Fruit fly (Drosophila melanogaster): ENCODE data around the gene SH3PX1.

SH3PX1 gene

dm6 chr3L:9726707-9727106 is 13.1 kb upstream of the SH3PX1 start, which contains the start of gene Naa60:
TSS of gene Naa60 (plus strand) at chr3L:9726895.
- TF ChIP-seq CG8319 (GFP tag; optimal IDR thresholded peaks at IDR 0.05) (no peak), CG32006 (GFP tag; optimal IDR thresholded peaks at IDR 0.05) (no peak), Ets96B (tag; optimal IDR thresholded peaks at IDR 0.05) (no peak), Sox15 (GFP tag; optimal IDR thresholded peaks at IDR 0.05) (no peak), fd85E (GFP tag; optimal IDR thresholded peaks at IDR 0.05) (no peak), svp (GFP tag) (no peak), pdm3 (GFP tag; optimal IDR thresholded peaks at IDR 0.05) (no peak), fkh (GFP tag; optimal IDR thresholded peaks at IDR 0.05) (no peak), acj6 (GFP tag; optimal IDR thresholded peaks at IDR 0.05) (no peak)

DNA sequence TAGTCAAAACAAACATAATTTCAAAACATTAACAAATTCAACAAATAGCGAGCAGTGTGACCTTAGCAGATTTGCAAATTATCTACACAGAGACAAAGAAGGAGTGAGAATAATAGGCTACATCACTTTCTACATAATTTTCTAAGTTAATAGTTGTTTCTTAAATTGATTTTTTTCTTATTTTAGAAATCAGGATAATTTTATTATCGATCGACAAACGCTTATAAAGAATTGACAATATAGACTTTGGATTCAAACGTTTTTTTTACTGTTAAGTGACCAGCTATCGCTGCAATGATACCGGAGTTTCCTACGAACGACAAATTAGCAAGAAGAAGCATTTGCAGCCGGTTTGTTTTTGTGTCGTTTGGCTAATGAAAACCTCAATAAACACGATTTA is 9.5 kb upstream of the SH3PX1 start, which contains the start of the genes nbs and defl:
Gene nbs, minus strand, starts transcription at position 87 of the 400 bp plus-strand sequence.
Gene defl, plus strand, starts transcription at position 316 of the 400 bp plus-strand sequence.
- TF ChIP-seq CG31627 (GFP tag; optimal IDR thresholded peaks at IDR 0.05) (peak; percentile 75), Gug (GFP tag; IDR thresholded peaks at IDR 0.05) (peak; percentile 55), Lpt (GFP tag; optimal IDR thresholded peaks at IDR 0.05) (peak; percentile 26), cyc (GFP tag; optimal IDR thresholded peaks at IDR 0.05) (peak; percentile 70), lz (GFP tag; optimal IDR thresholded peaks at IDR 0.05) (peak; percentile 70), CG7368 (GFP tag; optimal IDR thresholded peaks at IDR 0.05) (no peak), eg (GFP tag; IDR thresholded peaks at IDR 0.05) (peak; percentile 80), Sox15 (GFP tag; optimal IDR thresholded peaks at IDR 0.05) (peak; percentile 46), CG15336 (GFP tag; IDR thresholded peaks at IDR 0.05) (peak; percentile 30; the same call in 1 of the 2 replicates), CG11294 (GFP tag; IDR thresholded peaks at IDR 0.05) (peak; percentile 16; the same call in 1 of the 2 replicates), CG3032 (tag; optimal IDR thresholded peaks at IDR 0.05) (peak; percentile 73), ss (GFP tag; optimal IDR thresholded peaks at IDR 0.05) (no peak), CG8119 (GFP tag; IDR thresholded peaks at IDR 0.05) (peak; percentile 36; the same call in 1 of the 3 replicates), CG8319 (GFP tag; optimal IDR thresholded peaks at IDR 0.05) (no peak), esn (GFP tag; optimal IDR thresholded peaks at IDR 0.05) (peak; percentile 78), Blimp-1 (GFP tag; optimal IDR thresholded peaks at IDR 0.05) (no peak)

DNA sequence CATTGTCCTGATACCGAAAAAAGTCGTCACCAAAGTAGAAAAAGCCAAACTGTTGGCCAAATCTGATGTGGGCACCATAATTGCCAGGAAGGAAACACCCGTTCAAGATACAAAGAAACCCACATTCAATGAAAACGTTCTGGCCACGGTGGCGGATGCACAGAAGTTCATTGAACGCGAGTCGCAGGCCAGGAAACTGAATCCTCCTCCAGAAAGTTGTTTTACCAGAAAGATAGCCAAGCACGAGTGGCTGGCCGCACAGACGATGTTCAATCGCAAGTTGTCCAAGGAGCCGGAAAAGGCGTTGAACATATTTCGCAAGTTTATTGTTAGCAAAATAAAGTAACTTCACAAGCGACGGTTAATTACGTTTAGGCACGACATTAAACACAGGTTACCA is 6.5 kb upstream of the SH3PX1 start:
- TF ChIP-seq Lpt (GFP tag; optimal IDR thresholded peaks at IDR 0.05) (no peak), CG8632 (GFP tag; optimal IDR thresholded peaks at IDR 0.05) (no peak), CG31627 (GFP tag; optimal IDR thresholded peaks at IDR 0.05) (no peak), CG11902 (GFP tag; optimal IDR thresholded peaks at IDR 0.05) (no peak), dac (GFP tag; optimal IDR thresholded peaks at IDR 0.05) (no peak), Smox (GFP tag; optimal IDR thresholded peaks at IDR 0.05) (no peak), net (GFP tag; optimal IDR thresholded peaks at IDR 0.05) (no peak), esn (GFP tag; optimal IDR thresholded peaks at IDR 0.05) (no peak), pdm3 (GFP tag; optimal IDR thresholded peaks at IDR 0.05) (no peak), ss (GFP tag; optimal IDR thresholded peaks at IDR 0.05) (no peak), CG6163 (GFP tag; IDR thresholded peaks at IDR 0.05) (no peak), spab (GFP tag; optimal IDR thresholded peaks at IDR 0.05) (no peak), CG6792 (GFP tag; optimal IDR thresholded peaks at IDR 0.05) (no peak), vri (GFP tag; optimal IDR thresholded peaks at IDR 0.05) (no peak), CG6854 (GFP tag; optimal IDR thresholded peaks at IDR 0.05) (no peak), Eip78C (GFP tag) (no peak), Ets96B (tag; optimal IDR thresholded peaks at IDR 0.05) (no peak), CG32006 (GFP tag; optimal IDR thresholded peaks at IDR 0.05) (no peak)

DNA sequence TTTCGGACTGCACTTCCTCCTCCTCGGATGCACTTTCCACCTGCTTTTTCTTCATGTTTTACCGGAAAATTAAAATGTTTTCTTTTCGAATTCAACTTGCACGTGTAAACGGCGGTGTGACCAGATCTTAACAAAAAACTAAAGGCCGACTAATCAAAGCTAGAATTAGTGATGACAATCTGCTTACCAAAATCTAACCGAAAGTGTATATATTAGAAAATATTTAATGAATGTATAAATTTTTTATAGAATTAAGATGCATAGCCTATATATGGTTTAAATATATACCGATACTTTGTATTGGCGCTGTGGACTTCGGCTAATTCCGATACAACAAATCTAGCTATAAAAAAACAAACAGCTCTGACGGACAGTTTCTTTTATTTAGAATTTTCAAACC is 5.3 kb upstream of the SH3PX1 start, which contains the start of the genes CG18178 and CG14174:
Gene CG18178, minus strand, starts transcription at position 216 of the 400 bp plus-strand sequence.
Gene CG14174, plus strand, starts transcription at position 400 of the 400 bp plus-strand sequence.
- TF ChIP-seq CG9139 (GFP tag; optimal IDR thresholded peaks at IDR 0.05) (no peak), dac (GFP tag; optimal IDR thresholded peaks at IDR 0.05) (no peak), cyc (GFP tag; optimal IDR thresholded peaks at IDR 0.05) (peak; percentile 54), lz (GFP tag; optimal IDR thresholded peaks at IDR 0.05) (peak; percentile 38), Ets21C (GFP tag; optimal IDR thresholded peaks at IDR 0.05) (no peak), CG16779 (tag; optimal IDR thresholded peaks at IDR 0.05) (no peak), CG31627 (GFP tag; optimal IDR thresholded peaks at IDR 0.05) (peak; percentile 30), CG7368 (GFP tag; optimal IDR thresholded peaks at IDR 0.05) (no peak), Hr39 (GFP tag; optimal IDR thresholded peaks at IDR 0.05) (peak; percentile 37), Blimp-1 (GFP tag; optimal IDR thresholded peaks at IDR 0.05) (no peak), CG1621 (tag; optimal IDR thresholded peaks at IDR 0.05) (no peak), CG11762 (GFP tag; optimal IDR thresholded peaks at IDR 0.05; ENCODE audit: insufficient read depth) (peak; percentile 37), CG4318 (GFP tag; optimal IDR thresholded peaks at IDR 0.05) (no peak), acj6 (GFP tag; optimal IDR thresholded peaks at IDR 0.05) (peak; percentile 55), CG11294 (GFP tag; IDR thresholded peaks at IDR 0.05) (peak; percentile 36; the same call in 1 of the 2 replicates), CG8632 (GFP tag; optimal IDR thresholded peaks at IDR 0.05) (no peak), Gug (GFP tag; IDR thresholded peaks at IDR 0.05) (peak; percentile 24; the same call in 1 of the 2 replicates), CG10631 (GFP tag; optimal IDR thresholded peaks at IDR 0.05) (no peak), CG10669 (GFP tag; optimal IDR thresholded peaks at IDR 0.05) (no peak), CG6854 (GFP tag; optimal IDR thresholded peaks at IDR 0.05) (peak; percentile 5), CG6808 (GFP tag; optimal IDR thresholded peaks at IDR 0.05) (no peak), topi (GFP tag; optimal IDR thresholded peaks at IDR 0.05) (no peak)
